Fruit fly (Drosophila melanogaster) whole organism, embryonic: ENCODE measurements around the gene CG4465.

Source experiments
- Abd-B ChIP-seq: fragments of 200-800 bp; sonication (Bioruptor generic); optimal IDR thresholded peaks from 2 replicates; lab custom pipeline; 2018; ENCODE audit warnings: missing biosample characterization, mild to moderate bottlenecking, missing genetic modification characterization, moderate library complexity
- Ada2b ChIP-seq: fragments of 200-800 bp; sonication (Bioruptor generic); IDR thresholded peaks from 2 replicates; pipeline ENCODE4 v1.3.6; 2022; ENCODE audit warnings: missing biosample characterization, missing genetic modification characterization
- Asciz ChIP-seq: fragments of 200-800 bp; sonication (Bioruptor generic); optimal IDR thresholded peaks from 2 replicates; lab custom pipeline; 2017; ENCODE audit warnings: missing biosample characterization, mild to moderate bottlenecking, missing genetic modification characterization, missing genetic modification reagents
- CG10654 ChIP-seq: fragments of 200-800 bp; sonication (Bioruptor generic); optimal IDR thresholded peaks from 2 replicates; lab custom pipeline; 2016; ENCODE audit warnings: missing biosample characterization, missing genetic modification characterization
- CG10959 ChIP-seq: fragments of 200-800 bp; sonication (Bioruptor generic); IDR thresholded peaks from 2 replicates; pipeline ENCODE4 v1.3.6; 2022; ENCODE audit warnings: missing biosample characterization, missing genetic modification characterization
- CG11247 ChIP-seq: fragments of 200-800 bp; sonication (Bioruptor generic); IDR thresholded peaks from 2 replicates; pipeline ENCODE4 v1.3.6; 2022; ENCODE audit warnings: missing biosample characterization, missing genetic modification characterization
- CG12236 ChIP-seq: fragments of 200-800 bp; sonication (Bioruptor generic); optimal IDR thresholded peaks from 2 replicates; lab custom pipeline; 2016; ENCODE audit warnings: missing biosample characterization, missing genetic modification characterization
- CG12769 ChIP-seq: fragments of 200-800 bp; sonication (Bioruptor generic); optimal IDR thresholded peaks from 2 replicates; lab custom pipeline; 2019; ENCODE audit warnings: missing biosample characterization, mild to moderate bottlenecking, missing genetic modification characterization, moderate library complexity
- CG13296 ChIP-seq: fragments of 200-800 bp; sonication (Bioruptor generic); optimal IDR thresholded peaks from 3 replicates; lab custom pipeline; 2018; ENCODE audit warnings: missing biosample characterization, mild to moderate bottlenecking, missing genetic modification characterization
- CG13424 ChIP-seq: fragments of 200-800 bp; sonication (Bioruptor generic); optimal IDR thresholded peaks from 2 replicates; lab custom pipeline; 2019; ENCODE audit warnings: missing biosample characterization, mild to moderate bottlenecking, missing genetic modification characterization, moderate library complexity
- CG15479 ChIP-seq: fragments of 200-800 bp; sonication (Bioruptor generic); optimal IDR thresholded peaks from 3 replicates; lab custom pipeline; 2019; ENCODE audit warnings: missing biosample characterization, mild to moderate bottlenecking, missing genetic modification characterization, moderate library complexity
- CG15514 ChIP-seq: fragments of 200-800 bp; sonication (Bioruptor generic); optimal IDR thresholded peaks from 3 replicates; lab custom pipeline; 2017; ENCODE audit warnings: missing biosample characterization, missing genetic modification characterization, mild to moderate bottlenecking, moderate library complexity, missing genetic modification reagents
- CG15601 ChIP-seq: fragments of 200-800 bp; sonication (Bioruptor generic); optimal IDR thresholded peaks from 3 replicates; lab custom pipeline; 2019; ENCODE audit warnings: missing biosample characterization, mild to moderate bottlenecking, missing genetic modification characterization, moderate library complexity
- CG17361 ChIP-seq: fragments of 200-800 bp; sonication (Bioruptor generic); IDR thresholded peaks from 3 replicates; pipeline ENCODE4 v1.3.6; 2022; ENCODE audit warnings: missing biosample characterization, missing genetic modification characterization
- CG18262 ChIP-seq: fragments of 200-800 bp; optimal IDR thresholded peaks from 3 replicates; lab custom pipeline; 2019; ENCODE audit warnings: missing biosample characterization, mild to moderate bottlenecking, missing genetic modification characterization, moderate library complexity
- CG2202 ChIP-seq: fragments of 200-800 bp; sonication (Bioruptor generic); optimal IDR thresholded peaks from 2 replicates; lab custom pipeline; 2018; ENCODE audit warnings: missing biosample characterization, mild to moderate bottlenecking, missing genetic modification characterization
- CG34376 ChIP-seq: fragments of 200-800 bp; sonication (Bioruptor generic); optimal IDR thresholded peaks from 2 replicates; lab custom pipeline; 2018; ENCODE audit warnings: missing biosample characterization, mild to moderate bottlenecking, missing genetic modification characterization
- CG3847 ChIP-seq: fragments of 200-800 bp; sonication (Bioruptor generic); IDR thresholded peaks from 2 replicates; pipeline ENCODE4 v1.3.6; 2022; ENCODE audit warnings: missing biosample characterization, missing genetic modification characterization
- CG4424 ChIP-seq: fragments of 200-800 bp; sonication (Bioruptor generic); optimal IDR thresholded peaks from 3 replicates; lab custom pipeline; 2016; ENCODE audit warnings: missing biosample characterization, missing genetic modification characterization
- CG6854 ChIP-seq: fragments of 200-800 bp; sonication (Bioruptor generic); optimal IDR thresholded peaks from 3 replicates; lab custom pipeline; 2017; ENCODE audit warnings: missing biosample characterization, mild to moderate bottlenecking, missing genetic modification characterization
- CG8089 ChIP-seq: fragments of 200-800 bp; sonication (Bioruptor generic); optimal IDR thresholded peaks from 3 replicates; lab custom pipeline; 2016; ENCODE audit warnings: missing biosample characterization, missing genetic modification characterization
- CG9727 ChIP-seq: fragments of 200-800 bp; sonication (Bioruptor generic); optimal IDR thresholded peaks from 3 replicates; lab custom pipeline; 2017; ENCODE audit warnings: missing biosample characterization, mild to moderate bottlenecking, missing genetic modification characterization
- Deaf1 ChIP-seq: fragments of 200-800 bp; optimal IDR thresholded peaks from 3 replicates; lab custom pipeline; 2019; ENCODE audit warnings: missing biosample characterization, mild to moderate bottlenecking, missing genetic modification characterization, moderate library complexity
- Dip2 ChIP-seq: fragments of 200-800 bp; sonication (Bioruptor generic); IDR thresholded peaks from 2 replicates; pipeline ENCODE4 v1.3.6; 2022; ENCODE audit warnings: missing biosample characterization, missing genetic modification characterization
- Ets65A ChIP-seq: fragments of 200-800 bp; sonication (Bioruptor generic); peaks from one replicate; lab custom pipeline; 2016; ENCODE audit warnings: missing biosample characterization, missing genetic modification characterization
- Fer3 ChIP-seq: fragments of 200-800 bp; sonication (Bioruptor generic); optimal IDR thresholded peaks from 2 replicates; lab custom pipeline; 2018; ENCODE audit warnings: missing biosample characterization, mild to moderate bottlenecking, missing genetic modification characterization, moderate library complexity
- HLH3B ChIP-seq: fragments of 200-800 bp; sonication (Bioruptor generic); IDR thresholded peaks from 2 replicates; pipeline ENCODE4 v1.3.6; 2022; ENCODE audit warnings: missing biosample characterization, missing genetic modification characterization
- Hmx ChIP-seq: fragments of 200-800 bp; sonication (Bioruptor generic); optimal IDR thresholded peaks from 2 replicates; lab custom pipeline; 2016; ENCODE audit warnings: missing biosample characterization, missing genetic modification characterization
- MESR4 ChIP-seq: fragments of 200-800 bp; sonication (Bioruptor generic); optimal IDR thresholded peaks from 2 replicates; lab custom pipeline; 2018; ENCODE audit warnings: missing biosample characterization, mild to moderate bottlenecking, missing genetic modification characterization, moderate library complexity
- Rx ChIP-seq: fragments of 200-800 bp; sonication (Bioruptor generic); IDR thresholded peaks from 2 replicates; pipeline ENCODE4 v1.3.6; 2022; ENCODE audit warnings: missing biosample characterization, missing genetic modification characterization
- Sin3A ChIP-seq: fragments of >200 bp; optimal IDR thresholded peaks from 2 replicates; lab custom pipeline; 2018
- Usf ChIP-seq: fragments of 200-800 bp; sonication (Bioruptor generic); optimal IDR thresholded peaks from 2 replicates; lab custom pipeline; 2017; ENCODE audit warnings: missing genotype, missing biosample characterization, missing genetic modification characterization
- az2 ChIP-seq: fragments of 200-800 bp; sonication (Bioruptor generic); optimal IDR thresholded peaks from 3 replicates; lab custom pipeline; 2016; ENCODE audit warnings: missing biosample characterization, missing genetic modification characterization
- bcd ChIP-seq: fragments of 200-800 bp; sonication (Bioruptor generic); optimal IDR thresholded peaks from 2 replicates; lab custom pipeline; 2017; ENCODE audit warnings: missing biosample characterization, mild to moderate bottlenecking, missing genetic modification characterization
- da ChIP-seq: fragments of 200-800 bp; sonication (Bioruptor generic); optimal IDR thresholded peaks from 2 replicates; lab custom pipeline; 2016; ENCODE audit warnings: missing biosample characterization, missing genetic modification characterization
- dan ChIP-seq: fragments of 200-800 bp; sonication (Bioruptor generic); IDR thresholded peaks from 2 replicates; pipeline ENCODE4 v1.3.6; 2022; ENCODE audit warnings: missing biosample characterization, missing genetic modification characterization
- disco-r ChIP-seq: fragments of 200-800 bp; sonication (Bioruptor generic); optimal IDR thresholded peaks from 2 replicates; lab custom pipeline; 2016; ENCODE audit warnings: missing biosample characterization, missing genetic modification characterization
- dm ChIP-seq: fragments of 200-800 bp; sonication (Bioruptor generic); optimal IDR thresholded peaks from 3 replicates; lab custom pipeline; 2016; ENCODE audit warnings: missing biosample characterization, missing genetic modification characterization
- dpn ChIP-seq, 2 experiments: fragments of 200-800 bp; sonication (Bioruptor generic); optimal IDR thresholded peaks; 3 replicates each; lab custom pipeline; 2016; ENCODE audit warnings: missing biosample characterization in 2 of 2, missing genetic modification characterization in 2 of 2
- eyg ChIP-seq: fragments of 200-800 bp; sonication (Bioruptor generic); optimal IDR thresholded peaks from 3 replicates; lab custom pipeline; 2016; ENCODE audit warnings: missing biosample characterization, missing genetic modification characterization
- gcm2 ChIP-seq: fragments of 200-800 bp; sonication (Bioruptor generic); optimal IDR thresholded peaks from 2 replicates; lab custom pipeline; 2016; ENCODE audit warnings: missing biosample characterization, missing genetic modification characterization
- gem ChIP-seq: fragments of 200-800 bp; sonication (Bioruptor generic); optimal IDR thresholded peaks from 2 replicates; lab custom pipeline; 2019; ENCODE audit warnings: missing biosample characterization, mild to moderate bottlenecking, missing genetic modification characterization, moderate library complexity
- hkb ChIP-seq, 2 experiments: fragments of 200-800 bp in 1 of 2; fragments of >200 bp in 1 of 2; sonication (Bioruptor generic) in 1 of 2; IDR thresholded peaks in 1 of 2; optimal IDR thresholded peaks in 1 of 2; 2 replicates each; pipeline versions ENCODE4 v1.3.6 to Lab custom; 2017 to 2022; ENCODE audit warnings: missing biosample characterization in 1 of 2, missing genetic modification characterization in 1 of 2
- nmo ChIP-seq: fragments of 200-800 bp; sonication (Bioruptor generic); optimal IDR thresholded peaks from 2 replicates; lab custom pipeline; 2018; ENCODE audit warnings: missing biosample characterization, mild to moderate bottlenecking, missing genetic modification characterization, moderate library complexity
- nom ChIP-seq: fragments of 200-800 bp; sonication (Bioruptor generic); optimal IDR thresholded peaks from 2 replicates; lab custom pipeline; 2017; ENCODE audit warnings: missing biosample characterization, missing genetic modification characterization, mild to moderate bottlenecking, moderate library complexity, missing genetic modification reagents
- ranshi ChIP-seq: fragments of 200-800 bp; sonication (Bioruptor generic); IDR thresholded peaks from 2 replicates; pipeline ENCODE4 v1.3.6; 2022; ENCODE audit warnings: missing biosample characterization, missing genetic modification characterization
- salm ChIP-seq: fragments of 200-800 bp; sonication (Bioruptor generic); optimal IDR thresholded peaks from 2 replicates; lab custom pipeline; 2018; ENCODE audit warnings: missing biosample characterization, mild to moderate bottlenecking, missing genetic modification characterization
- sna ChIP-seq: fragments of 200-800 bp; sonication (Bioruptor generic); IDR thresholded peaks from 2 replicates; pipeline ENCODE4 v1.3.6; 2022; ENCODE audit warnings: missing biosample characterization, missing genetic modification characterization; ENCODE audit not compliant: partially characterized antibody
- tll ChIP-seq, 2 experiments: fragments of 200-800 bp in 1 of 2; fragments of >200 bp in 1 of 2; sonication (Bioruptor generic) in 1 of 2; optimal IDR thresholded peaks; 2 replicates each; lab custom pipeline; 2017 to 2019; ENCODE audit warnings: missing biosample characterization in 2 of 2, missing genetic modification characterization in 2 of 2, mild to moderate bottlenecking in 1 of 2, moderate library complexity in 1 of 2
- wdn ChIP-seq: fragments of 200-800 bp; sonication (Bioruptor generic); IDR thresholded peaks from 2 replicates; pipeline ENCODE4 v1.3.6; 2022; ENCODE audit warnings: missing biosample characterization, missing genetic modification characterization

The CG4465 gene

DNA sequence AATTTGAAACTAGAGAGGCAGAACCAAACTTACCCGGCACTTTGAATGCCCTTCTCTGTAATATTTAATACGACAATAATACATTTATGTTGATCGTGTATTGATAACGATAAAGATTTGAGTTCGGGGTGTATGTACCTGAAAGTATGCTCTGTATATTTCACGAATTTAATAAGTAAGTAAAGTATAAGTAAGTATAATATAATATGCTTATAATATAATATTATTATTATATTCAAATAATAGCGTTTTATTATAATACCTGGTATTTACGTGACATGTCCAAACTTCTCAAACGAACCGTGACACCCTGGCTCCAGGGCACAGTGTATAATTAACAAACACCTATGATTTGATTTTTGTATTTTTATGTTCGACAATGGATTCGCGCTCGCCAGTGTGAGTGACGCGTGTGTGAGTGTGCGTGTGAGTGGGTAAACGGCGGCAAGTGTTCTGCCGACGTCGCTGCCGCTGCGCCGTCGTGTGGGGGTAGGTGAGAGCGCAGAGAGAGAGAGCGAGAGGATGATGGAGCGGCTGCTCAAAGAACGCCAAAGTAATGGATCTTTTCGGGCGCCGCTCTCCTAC is 27.9 kb downstream of the CG4465 start (continued):
- TF ChIP-seq CG17361 (GFP tag; lab: Robert Waterston, UW) (peak; percentile 78), CG18262 (tag; lab: Kevin White, UChicago) (peak; percentile 64), CG15514 (GFP tag; lab: Kevin White, UChicago) (peak; percentile 71), disco-r (no peak), CG12769 (tag; lab: Kevin White, UChicago) (peak; percentile 32), CG11247 (GFP tag; lab: Robert Waterston, UW) (peak; percentile 12; the same call in 1 of the 2 replicates), CG15479 (GFP tag; lab: Kevin White, UChicago) (no peak), Fer3 (tag; lab: Kevin White, UChicago) (peak; percentile 86), CG13424 (peak; percentile 74), CG12236 (GFP tag; lab: Kevin White, UChicago) (no peak), Usf (GFP tag; lab: Kevin White, UChicago) (peak; percentile 41), Deaf1 (tag; lab: Kevin White, UChicago) (peak; percentile 66), CG2202 (tag; lab: Kevin White, UChicago) (peak; percentile 3), Dip2 (GFP tag; lab: Robert Waterston, UW) (no peak), da (GFP tag; lab: Kevin White, UChicago) (no peak), bcd (GFP tag; lab: Kevin White, UChicago) (peak; percentile 79), CG8089 (no peak), CG10654 (peak; percentile 70), Abd-B (GFP tag; lab: Kevin White, UChicago) (peak; percentile 66), salm (tag; lab: Kevin White, UChicago) (peak; percentile 53), Rx (no peak), Ets65A (GFP tag; lab: Kevin White, UChicago) (no peak), Asciz (GFP tag; lab: Kevin White, UChicago) (peak; percentile 73), nom (GFP tag; lab: Kevin White, UChicago) (no peak), gcm2 (no peak), dm (GFP tag; lab: Kevin White, UChicago) (no peak), wdn (GFP tag; lab: Robert Waterston, UW) (0 out of 2 replicates have a peak, but pooled peaks have one; percentile 30), tll (GFP tag; optimal IDR thresholded peaks at IDR 0.05; lab: Kevin White, UChicago) (no peak), CG34376 (GFP tag; lab: Kevin White, UChicago) (peak; percentile 68), ranshi (GFP tag; lab: Robert Waterston, UW) (no peak; the same call in 1 of the 2 replicates), gem (peak; percentile 87), sna (no peak), dpn (GFP tag; optimal IDR thresholded peaks at IDR 0.05; lab: Kevin White, UChicago) (peak; percentile 30 to 40), CG10959 (GFP tag; lab: Robert Waterston, UW) (no peak), nmo (peak; percentile 85), HLH3B (GFP tag; lab: Robert Waterston, UW) (peak; percentile 37; the same call in 1 of the 2 replicates), Ada2b (GFP tag; lab: Robert Waterston, UW) (peak; percentile 55; the same call in 1 of the 2 replicates), dan (GFP tag; lab: Robert Waterston, UW) (no peak), CG9727 (GFP tag; lab: Kevin White, UChicago) (peak; percentile 81), CG15601 (tag; lab: Kevin White, UChicago) (peak; percentile 13), az2 (GFP tag; lab: Kevin White, UChicago) (peak; percentile 28), CG3847 (peak; percentile 57), Hmx (GFP tag; lab: Kevin White, UChicago) (no peak), CG6854 (GFP tag; lab: Kevin White, UChicago) (peak; percentile 81), Sin3A (lab: Kevin White, UChicago) (no peak), hkb (optimal IDR thresholded peaks at IDR 0.05; lab: Kevin White, UChicago) (no peak), hkb (GFP tag; IDR thresholded peaks at IDR 0.05; lab: Robert Waterston, UW) (peak; percentile 66), eyg (GFP tag; lab: Kevin White, UChicago) (peak; percentile 15), CG4424 (peak; percentile 54), CG13296 (peak; percentile 86), MESR4 (GFP tag; lab: Kevin White, UChicago) (no peak)
